Worm (Caenorhabditis elegans): Measurements from ENCODE around the gene lipl-1.

lipl-1 gene

DNA sequence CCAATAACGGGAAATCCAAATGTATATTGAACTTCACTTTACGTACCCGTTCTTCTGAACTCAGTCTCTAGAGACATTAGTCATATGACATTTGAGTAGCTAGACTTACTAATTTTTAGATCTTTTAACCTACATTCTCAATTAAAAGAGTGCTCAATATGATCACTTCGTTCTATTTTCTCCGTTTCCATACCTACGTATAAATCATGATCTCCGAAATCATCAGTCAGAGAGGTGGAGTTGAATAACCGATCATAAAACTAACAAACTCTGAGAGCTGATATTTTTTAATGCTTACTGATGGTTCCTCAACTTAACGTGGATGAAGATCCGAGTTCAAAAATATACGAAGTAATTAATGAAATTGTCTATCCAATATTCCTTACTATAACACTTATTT, 44.3 kb downstream of the lipl-1 start, which contains the start of gene srd-35:
Gene srd-35 (plus strand): TSS at position 301 of the 400 bp plus-strand sequence.
- TF ChIP-seq ztf-18 (tag; optimal IDR thresholded peaks at IDR 0.05): no peak
- TF ChIP-seq bed-1 (GFP tag; IDR thresholded peaks at IDR 0.05): no peak
- no peak for TF ChIP-seq B0261.1 (tag; optimal IDR thresholded peaks at IDR 0.05)
- TF ChIP-seq lsl-1 (GFP tag; optimal IDR thresholded peaks at IDR 0.05): no peak
- no peak for TF ChIP-seq repo-1 (tag; optimal IDR thresholded peaks at IDR 0.05)
- no peak for TF ChIP-seq sptf-2 (GFP tag; optimal IDR thresholded peaks at IDR 0.05)
- TF ChIP-seq F37B4.10 (GFP tag; IDR thresholded peaks at IDR 0.05): no peak
- no peak for TF ChIP-seq C17E4.6 (GFP tag; IDR thresholded peaks at IDR 0.05)
- TF ChIP-seq nfyb-1 (GFP tag; IDR thresholded peaks at IDR 0.05): no peak
- TF ChIP-seq hmg-20 (GFP tag; IDR thresholded peaks at IDR 0.05): no peak
- TF ChIP-seq aptf-3 (GFP tag; IDR thresholded peaks at IDR 0.05): no peak
- no peak for TF ChIP-seq F52B5.7 (tag; optimal IDR thresholded peaks at IDR 0.05)
- TF ChIP-seq F39B2.1 (GFP tag; IDR thresholded peaks at IDR 0.05): no peak
- no peak for TF ChIP-seq sdz-38 (tag; optimal IDR thresholded peaks at IDR 0.05)
- TF ChIP-seq hlh-26 (GFP tag; conservative IDR thresholded peaks at IDR 0.05): no peak
- TF ChIP-seq lin-54 (GFP tag; optimal IDR thresholded peaks at IDR 0.05): no peak
- no peak for TF ChIP-seq ztf-6 (GFP tag; IDR thresholded peaks at IDR 0.05)
- no peak for TF ChIP-seq F57A8.1 (GFP tag; optimal IDR thresholded peaks at IDR 0.05)
- TF ChIP-seq lsy-27 (tag; optimal IDR thresholded peaks at IDR 0.05; ENCODE audit: borderline replicate concordance, insufficient read depth): no peak

DNA sequence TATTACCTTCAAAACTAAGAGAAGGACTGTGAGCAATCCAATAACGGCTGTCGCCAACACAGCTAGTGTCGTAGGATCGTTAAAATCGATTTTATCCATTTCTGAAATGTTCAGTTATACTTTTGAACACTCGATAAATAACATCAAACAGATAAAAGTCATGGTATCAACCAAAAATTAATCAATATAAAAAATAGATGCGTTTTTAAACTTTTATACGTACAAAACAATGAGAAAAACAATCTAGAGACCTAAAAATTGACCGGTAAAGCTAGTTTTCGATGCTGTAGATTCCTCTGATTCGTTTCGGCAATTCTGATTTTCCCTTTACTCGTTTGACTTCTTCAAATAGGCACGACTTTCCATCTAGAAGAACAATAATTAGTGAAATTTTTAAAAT, 47.3 kb downstream of the lipl-1 start, which contains the start of gene R186.3:
Gene R186.3 (minus strand): TSS at position 101 of the 400 bp plus-strand sequence.
- TF ChIP-seq snpc-1.3 (tag; optimal IDR thresholded peaks at IDR 0.05; ENCODE audit: insufficient read depth) (no peak), tlf-1 (GFP tag; optimal IDR thresholded peaks at IDR 0.05) (no peak), him-1 (tag; optimal IDR thresholded peaks at IDR 0.05) (no peak), nfya-2 (GFP tag; IDR thresholded peaks at IDR 0.05) (no peak), tbp1 (GFP tag; optimal IDR thresholded peaks at IDR 0.05) (no peak), ztf-6 (GFP tag; IDR thresholded peaks at IDR 0.05) (no peak), C17E4.6 (GFP tag; IDR thresholded peaks at IDR 0.05) (no peak), Y53F4B.3 (GFP tag; IDR thresholded peaks at IDR 0.05) (no peak), B0019.2 (GFP tag; conservative IDR thresholded peaks at IDR 0.05) (no peak), dox-1 (GFP tag; IDR thresholded peaks at IDR 0.05) (no peak), fkh-3 (tag; optimal IDR thresholded peaks at IDR 0.05) (no peak), cebp-1 (GFP tag; IDR thresholded peaks at IDR 0.05) (no peak), cebp-1 (tag; optimal IDR thresholded peaks at IDR 0.05) (no peak), dpl-1 (GFP tag; optimal IDR thresholded peaks at IDR 0.05) (no peak)

DNA sequence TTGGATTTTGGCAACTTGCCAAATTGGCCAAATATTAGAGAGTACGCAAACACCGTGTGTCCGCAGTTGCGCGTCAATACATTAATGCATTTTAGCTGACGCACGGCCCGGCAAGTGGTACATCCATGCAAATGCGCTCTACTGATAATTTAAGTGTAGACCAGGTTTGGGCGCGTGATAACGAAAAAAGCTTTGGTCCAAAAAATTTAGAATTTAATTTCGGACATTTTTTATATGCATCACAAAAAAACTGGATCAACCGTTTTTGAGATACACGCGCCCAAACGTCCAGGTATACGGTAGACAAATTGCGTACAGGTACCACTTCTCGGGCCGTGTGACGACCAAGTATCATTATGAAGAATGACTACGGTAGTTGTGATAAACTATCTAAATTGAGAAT, 48.1 kb downstream of the lipl-1 start, which contains the start of gene R186.8:
Gene R186.8 (minus strand): TSS at position 58 of the 403 bp plus-strand sequence.
- TF ChIP-seq lin-54 (GFP tag; optimal IDR thresholded peaks at IDR 0.05): peak; percentile 66
- TF ChIP-seq K11D2.4 (GFP tag; IDR thresholded peaks at IDR 0.05): peak; percentile 91
- peak; percentile 89 for TF ChIP-seq pbrm-1 (GFP tag; IDR thresholded peaks at IDR 0.05)
- TF ChIP-seq madf-6 (GFP tag; IDR thresholded peaks at IDR 0.05): peak; percentile 68
- TF ChIP-seq tbp1 (GFP tag; optimal IDR thresholded peaks at IDR 0.05): peak; percentile 60
- TF ChIP-seq lin-26 (GFP tag; IDR thresholded peaks at IDR 0.05): peak; percentile 68; the same call in 1 of the 2 replicates
- TF ChIP-seq egl-44 (GFP tag; IDR thresholded peaks at IDR 0.05): 0 out of 2 replicates have a peak, but pooled peaks have one; percentile 49
- peak; percentile 16 for TF ChIP-seq nhr-90 (tag; optimal IDR thresholded peaks at IDR 0.05)
- TF ChIP-seq Y67H2A.10 (GFP tag; conservative IDR thresholded peaks at IDR 0.05): peak; percentile 68; the same call in 1 of the 2 replicates
- TF ChIP-seq mcd-1 (GFP tag; IDR thresholded peaks at IDR 0.05): peak; percentile 98
- TF ChIP-seq madf-8 (GFP tag; conservative IDR thresholded peaks at IDR 0.05): peak; percentile 28; the same call in 1 of the 2 replicates
- TF ChIP-seq ekl-4 (GFP tag; IDR thresholded peaks at IDR 0.05): peak; percentile 78
- peak; percentile 23 for TF ChIP-seq ztf-3 (GFP tag; optimal IDR thresholded peaks at IDR 0.05)
- TF ChIP-seq Y53G8AR.9 (GFP tag; conservative IDR thresholded peaks at IDR 0.05): peak; percentile 70
- TF ChIP-seq rcor-1 (GFP tag; IDR thresholded peaks at IDR 0.05): peak; percentile 81
- TF ChIP-seq cebp-1 (GFP tag; IDR thresholded peaks at IDR 0.05): peak; percentile 57; the same call in 1 of the 2 replicates
- TF ChIP-seq cebp-1 (tag; optimal IDR thresholded peaks at IDR 0.05): peak; percentile 58
- peak; percentile 79 for TF ChIP-seq D2030.7 (GFP tag; IDR thresholded peaks at IDR 0.05)
- peak; percentile 91 to 94 for TF ChIP-seq let-607 (tag; optimal IDR thresholded peaks at IDR 0.05)
